Fruit fly (Drosophila melanogaster): Measurements from ENCODE around the gene Tpi.

Tpi gene

dm6 chr3R:30170671-30171667 lies 36.6 kb upstream of the Tpi start, which contains the start of gene Rsod (continued):
- TF ChIP-seq CG10565 (GFP tag; optimal IDR thresholded peaks at IDR 0.05) (no peak), ftz-f1 (GFP tag; optimal IDR thresholded peaks at IDR 0.05) (peak; percentile 37), CG3847 (GFP tag; IDR thresholded peaks at IDR 0.05) (peak; percentile 31; the same call in 1 of the 2 replicates), nerfin-2 (GFP tag; IDR thresholded peaks at IDR 0.05; ENCODE audit: partially characterized antibody) (no peak), Adf1 (GFP tag; IDR thresholded peaks at IDR 0.05) (no peak), Sry-β (GFP tag; optimal IDR thresholded peaks at IDR 0.05) (no peak), CG10462 (GFP tag; optimal IDR thresholded peaks at IDR 0.05) (no peak), CG17186 (GFP tag; optimal IDR thresholded peaks at IDR 0.05) (no peak), CG7357 (GFP tag; IDR thresholded peaks at IDR 0.05) (peak; percentile 56), gt (GFP tag; IDR thresholded peaks at IDR 0.05) (peak; percentile 66), GATAe (GFP tag; conservative IDR thresholded peaks at IDR 0.05) (no peak), CG13424 (tag; optimal IDR thresholded peaks at IDR 0.05) (peak; percentile 56), NK7.1 (GFP tag; optimal IDR thresholded peaks at IDR 0.05) (no peak), sr (GFP tag; IDR thresholded peaks at IDR 0.05) (peak; percentile 14; the same call in 1 of the 3 replicates), Dip2 (GFP tag; IDR thresholded peaks at IDR 0.05) (no peak), onecut (GFP tag; IDR thresholded peaks at IDR 0.05) (peak; percentile 66), CG4707 (GFP tag; optimal IDR thresholded peaks at IDR 0.05) (no peak), bbx (GFP tag; IDR thresholded peaks at IDR 0.05; ENCODE audit: partially characterized antibody) (peak; percentile 22; the same call in 1 of the 2 replicates), CG17359 (tag; optimal IDR thresholded peaks at IDR 0.05) (peak; percentile 79), Camta (GFP tag; optimal IDR thresholded peaks at IDR 0.05) (no peak), Hand (GFP tag; optimal IDR thresholded peaks at IDR 0.05) (no peak), gem (tag; optimal IDR thresholded peaks at IDR 0.05) (peak; percentile 74), tll (GFP tag; optimal IDR thresholded peaks at IDR 0.05) (no peak), corto (GFP tag; optimal IDR thresholded peaks at IDR 0.05) (peak; percentile 59), exex (tag; optimal IDR thresholded peaks at IDR 0.05) (no peak), Aef1 (GFP tag; IDR thresholded peaks at IDR 0.05) (peak; percentile 48; the same call in 2 of the 3 replicates), bigmax (GFP tag; optimal IDR thresholded peaks at IDR 0.05) (no peak), CG17328 (GFP tag; IDR thresholded peaks at IDR 0.05) (peak; percentile 78), gro (GFP tag; optimal IDR thresholded peaks at IDR 0.05) (no peak), gce (GFP tag; IDR thresholded peaks at IDR 0.05) (peak; percentile 82), Asciz (GFP tag; optimal IDR thresholded peaks at IDR 0.05) (peak; percentile 59), CG10321 (GFP tag; IDR thresholded peaks at IDR 0.05) (no peak), vfl (GFP tag; optimal IDR thresholded peaks at IDR 0.05) (no peak), CG1602 (GFP tag; optimal IDR thresholded peaks at IDR 0.05) (peak; percentile 46), CG4282 (GFP tag; optimal IDR thresholded peaks at IDR 0.05) (no peak), tap (tag; optimal IDR thresholded peaks at IDR 0.05) (peak; percentile 36), wek (GFP tag; optimal IDR thresholded peaks at IDR 0.05) (no peak), cas (GFP tag; IDR thresholded peaks at IDR 0.05) (peak; percentile 41; the same call in 1 of the 2 replicates), ttk (GFP tag; IDR thresholded peaks at IDR 0.05) (peak; percentile 83), seq (GFP tag; IDR thresholded peaks at IDR 0.05) (peak; percentile 70), Rfx (GFP tag; IDR thresholded peaks at IDR 0.05) (peak; percentile 62), pan (optimal IDR thresholded peaks at IDR 0.05) (no peak), pan (GFP tag; optimal IDR thresholded peaks at IDR 0.05 in 1 of 2, IDR thresholded peaks at IDR 0.05 in 1 of 2) (peak in 1 of 2 experiments; percentile 86), hb (GFP tag; IDR thresholded peaks at IDR 0.05; ENCODE audit: partially characterized antibody) (no peak), CG2875 (GFP tag; optimal IDR thresholded peaks at IDR 0.05) (peak; percentile 60), CG12744 (GFP tag; optimal IDR thresholded peaks at IDR 0.05) (no peak), CG1832 (GFP tag; optimal IDR thresholded peaks at IDR 0.05) (no peak), shn (GFP tag; optimal IDR thresholded peaks at IDR 0.05) (no peak)
